Fruit fly (Drosophila melanogaster) whole organism, adult: Measurements from ENCODE around the gene Srg1.

Source experiments
- CG11617 ChIP-seq: fragments of 200-800 bp; sonication (Bioruptor generic); optimal IDR thresholded peaks from 2 replicates; lab custom pipeline; 2017; ENCODE audit warnings: mild to moderate bottlenecking, missing biosample characterization, missing genetic modification reagents, missing genetic modification characterization
- CG12768 ChIP-seq: fragments of 200-800 bp; sonication (Bioruptor generic); optimal IDR thresholded peaks from 2 replicates; lab custom pipeline; 2017; ENCODE audit warnings: missing biosample characterization, missing genetic modification characterization, mild to moderate bottlenecking, moderate library complexity, missing genetic modification reagents
- CG14711 ChIP-seq: fragments of 200-800 bp; sonication (Bioruptor generic); optimal IDR thresholded peaks from 2 replicates; lab custom pipeline; 2018; ENCODE audit warnings: missing biosample characterization, mild to moderate bottlenecking, missing genetic modification characterization, moderate library complexity
- CG1620 ChIP-seq: fragments of 200-800 bp; sonication (Bioruptor generic); optimal IDR thresholded peaks from 2 replicates; lab custom pipeline; 2016; ENCODE audit warnings: missing biosample characterization, missing genetic modification characterization
- CG33017 ChIP-seq: fragments of 200-800 bp; sonication (Bioruptor generic); optimal IDR thresholded peaks from 2 replicates; lab custom pipeline; 2018; ENCODE audit warnings: missing biosample characterization, mild to moderate bottlenecking, missing genetic modification characterization, moderate library complexity
- CG5204 ChIP-seq: fragments of 200-800 bp; sonication (Bioruptor generic); optimal IDR thresholded peaks from 2 replicates; lab custom pipeline; 2016; ENCODE audit warnings: missing biosample characterization, missing genetic modification characterization
- CG7045 ChIP-seq: fragments of 200-800 bp; sonication (Bioruptor generic); optimal IDR thresholded peaks from 2 replicates; lab custom pipeline; 2017; ENCODE audit warnings: missing biosample characterization, mild to moderate bottlenecking, missing genetic modification characterization
- CG7101 ChIP-seq: fragments of 200-800 bp; sonication (Bioruptor generic); optimal IDR thresholded peaks from 2 replicates; lab custom pipeline; 2018; ENCODE audit warnings: missing biosample characterization, mild to moderate bottlenecking, missing genetic modification characterization, moderate library complexity
- Clk ChIP-seq: fragments of 200-800 bp; sonication (Bioruptor generic); optimal IDR thresholded peaks from 2 replicates; lab custom pipeline; 2017; ENCODE audit warnings: missing biosample characterization, missing genetic modification characterization
- Crg-1 ChIP-seq: fragments of 200-800 bp; sonication (Bioruptor generic); optimal IDR thresholded peaks from 2 replicates; lab custom pipeline; 2016; ENCODE audit warnings: missing biosample characterization, missing genetic modification characterization
- Hr96 ChIP-seq: fragments of 200-800 bp; sonication (Bioruptor generic); optimal IDR thresholded peaks from 2 replicates; lab custom pipeline; 2016; ENCODE audit warnings: missing biosample characterization, missing genetic modification characterization
- Mnt ChIP-seq: fragments of 200-800 bp; sonication (Bioruptor generic); optimal IDR thresholded peaks from 2 replicates; lab custom pipeline; 2016; ENCODE audit warnings: missing biosample characterization, mild to moderate bottlenecking, missing genetic modification characterization
- bab1 ChIP-seq: fragments of 200-800 bp; sonication (Bioruptor generic); optimal IDR thresholded peaks from 3 replicates; lab custom pipeline; 2019; ENCODE audit warnings: missing biosample characterization, mild to moderate bottlenecking, missing genetic modification characterization, moderate library complexity
- cic ChIP-seq: fragments of 200-800 bp; sonication (Bioruptor generic); optimal IDR thresholded peaks from 2 replicates; lab custom pipeline; 2017; ENCODE audit warnings: missing biosample characterization, mild to moderate bottlenecking, missing genetic modification characterization, moderate library complexity
- cnc ChIP-seq, 2 experiments: fragments of >200 bp; optimal IDR thresholded peaks; 2 replicates each; lab custom pipeline; 2017
- kay ChIP-seq: fragments of 200-800 bp; sonication (Bioruptor generic); peaks from one replicate; lab custom pipeline; 2016; ENCODE audit warnings: missing biosample characterization, missing genetic modification characterization, borderline replicate concordance
- ovo ChIP-seq: fragments of 200-800 bp; sonication (Bioruptor generic); optimal IDR thresholded peaks from 2 replicates; lab custom pipeline; 2016; ENCODE audit warnings: missing biosample characterization, missing genetic modification characterization
- pad ChIP-seq: fragments of 200-800 bp; sonication (Bioruptor generic); optimal IDR thresholded peaks from 3 replicates; lab custom pipeline; 2017; ENCODE audit warnings: missing biosample characterization, missing genetic modification characterization, mild to moderate bottlenecking, moderate library complexity, missing genetic modification reagents
- tj ChIP-seq: fragments of 200-800 bp; sonication (Bioruptor generic); optimal IDR thresholded peaks from 3 replicates; lab custom pipeline; 2017; ENCODE audit warnings: missing biosample characterization, mild to moderate bottlenecking, missing genetic modification characterization, moderate library complexity
- toe ChIP-seq: fragments of 200-800 bp; sonication (Bioruptor generic); optimal IDR thresholded peaks from 2 replicates; lab custom pipeline; 2016; ENCODE audit warnings: missing biosample characterization, missing genetic modification characterization

Srg1 gene

dm6 chr3R:24841063-24841462 lies 23.5 kb downstream of the Srg1 start, which contains the start of gene CG33658:
TSS of gene CG33658 (minus strand) at chr3R:24841163.
- TF ChIP-seq tj (GFP tag; lab: Kevin White, UChicago): no peak
- no peak for TF ChIP-seq Crg-1 (GFP tag; lab: Kevin White, UChicago)
- no peak for TF ChIP-seq CG12768 (GFP tag; lab: Kevin White, UChicago)
- TF ChIP-seq cnc (optimal IDR thresholded peaks at IDR 0.05; lab: Kevin White, UChicago): no peak
- no peak for TF ChIP-seq Clk (GFP tag; lab: Kevin White, UChicago)

dm6 chr3R:24833652-24834051 lies 30.9 kb downstream of the Srg1 start, which contains the start of gene sosie:
TSS of gene sosie (plus strand) at chr3R:24833952.
- TF ChIP-seq kay (GFP tag; lab: Kevin White, UChicago): no peak
- TF ChIP-seq CG7045 (GFP tag; lab: Kevin White, UChicago): no peak
- no peak for TF ChIP-seq CG7101
- TF ChIP-seq CG14711 (tag; lab: Kevin White, UChicago): no peak
- TF ChIP-seq Crg-1 (GFP tag; lab: Kevin White, UChicago): no peak
- no peak for TF ChIP-seq Mnt (GFP tag; lab: Kevin White, UChicago)
- TF ChIP-seq Hr96 (GFP tag; lab: Kevin White, UChicago): no peak

- TF ChIP-seq cnc (optimal IDR thresholded peaks at IDR 0.05; lab: Kevin White, UChicago): no peak
- no peak for TF ChIP-seq Clk (GFP tag; lab: Kevin White, UChicago)
- peak; percentile 67 for TF ChIP-seq CG1620
- TF ChIP-seq CG33017 (tag; lab: Kevin White, UChicago): peak; percentile 37
- TF ChIP-seq tj (GFP tag; lab: Kevin White, UChicago): peak; percentile 35
- TF ChIP-seq Crg-1 (GFP tag; lab: Kevin White, UChicago): peak; percentile 14
- TF ChIP-seq CG14711 (tag; lab: Kevin White, UChicago): peak; percentile 67
- peak; percentile 25 for TF ChIP-seq Mnt (GFP tag; lab: Kevin White, UChicago)
- TF ChIP-seq CG7101: peak; percentile 67
- peak; percentile 46 for TF ChIP-seq ovo (GFP tag; lab: Kevin White, UChicago)
- TF ChIP-seq kay (GFP tag; lab: Kevin White, UChicago): peak; percentile 62
- TF ChIP-seq CG5204: peak; percentile 40
- TF ChIP-seq toe (GFP tag; lab: Kevin White, UChicago): peak; percentile 71
- TF ChIP-seq CG11617: peak; percentile 54
- peak; percentile 36 for TF ChIP-seq pad (GFP tag; lab: Kevin White, UChicago)
- no peak for TF ChIP-seq Hr96 (GFP tag; lab: Kevin White, UChicago)
- TF ChIP-seq CG7045 (GFP tag; lab: Kevin White, UChicago): peak; percentile 41
- no peak for TF ChIP-seq cic
- TF ChIP-seq CG12768 (GFP tag; lab: Kevin White, UChicago): no peak
- peak; percentile 76 for TF ChIP-seq bab1 (GFP tag; lab: Kevin White, UChicago)
These were observed 34.6 kb downstream of the Srg1 start, which contains the start of the genes Kaz and CG43273 for dm6 chr3R:24829887-24830351. TSS of gene Kaz (minus strand) at chr3R:24829959. TSS of gene CG43273 (plus strand) at chr3R:24830301.

dm6 chr3R:24828234-24828633 lies 36.3 kb downstream of the Srg1 start, which contains the start of gene RabX4:
TSS of gene RabX4 (minus strand) at chr3R:24828409.
- no peak for TF ChIP-seq pad (GFP tag; lab: Kevin White, UChicago)
- peak; percentile 35 for TF ChIP-seq kay (GFP tag; lab: Kevin White, UChicago)

- TF ChIP-seq cnc (optimal IDR thresholded peaks at IDR 0.05; lab: Kevin White, UChicago): no peak
These were observed 39.0 kb downstream of the Srg1 start, which contains the start of gene niki for dm6 chr3R:24825548-24825947. TSS of gene niki (minus strand) at chr3R:24825648.

dm6 chr3R:24823061-24823460 lies 41.5 kb downstream of the Srg1 start:
- TF ChIP-seq cnc (optimal IDR thresholded peaks at IDR 0.05; lab: Kevin White, UChicago) (no peak), CG12768 (GFP tag; lab: Kevin White, UChicago) (no peak), cic (no peak), CG7045 (GFP tag; lab: Kevin White, UChicago) (no peak), CG7101 (no peak), CG14711 (tag; lab: Kevin White, UChicago) (no peak), kay (GFP tag; lab: Kevin White, UChicago) (no peak), Mnt (GFP tag; lab: Kevin White, UChicago) (no peak), bab1 (GFP tag; lab: Kevin White, UChicago) (no peak), CG1620 (no peak), Hr96 (GFP tag; lab: Kevin White, UChicago) (no peak), CG11617 (no peak), CG5204 (no peak), Clk (GFP tag; lab: Kevin White, UChicago) (no peak), CG33017 (tag; lab: Kevin White, UChicago) (no peak), tj (GFP tag; lab: Kevin White, UChicago) (no peak), ovo (GFP tag; lab: Kevin White, UChicago) (no peak), toe (GFP tag; lab: Kevin White, UChicago) (no peak), pad (GFP tag; lab: Kevin White, UChicago) (no peak)
